Fruit fly (Drosophila melanogaster): ENCODE results near the gene CG6059.

The CG6059 gene

dm6 chr3R:27149884-27150676, 25.6 kb upstream of the CG6059 start (continued):
- TF ChIP-seq CG31365 (tag; optimal IDR thresholded peaks at IDR 0.05) (no peak), HmgD (GFP tag; optimal IDR thresholded peaks at IDR 0.05) (no peak), sd (tag; optimal IDR thresholded peaks at IDR 0.05) (peak; percentile 18), HmgZ (tag; optimal IDR thresholded peaks at IDR 0.05) (no peak), CG8765 (GFP tag; IDR thresholded peaks at IDR 0.05) (no peak), CG9932 (GFP tag; IDR thresholded peaks at IDR 0.05) (no peak), ac (GFP tag; optimal IDR thresholded peaks at IDR 0.05) (no peak), Dll (GFP tag; IDR thresholded peaks at IDR 0.05; ENCODE audit: partially characterized antibody) (no peak), CG11695 (GFP tag; IDR thresholded peaks at IDR 0.05) (no peak), CG6175 (GFP tag; IDR thresholded peaks at IDR 0.05) (no peak), CG6654 (GFP tag; optimal IDR thresholded peaks at IDR 0.05) (no peak), CG12104 (GFP tag; optimal IDR thresholded peaks at IDR 0.05) (no peak), br (optimal IDR thresholded peaks at IDR 0.05) (no peak), bbx (GFP tag; IDR thresholded peaks at IDR 0.05; ENCODE audit: partially characterized antibody) (no peak), pita (GFP tag; optimal IDR thresholded peaks at IDR 0.05) (no peak), Ptx1 (GFP tag; IDR thresholded peaks at IDR 0.05) (no peak), vnd (GFP tag; IDR thresholded peaks at IDR 0.05; ENCODE audit: partially characterized antibody) (no peak), chinmo (GFP tag; IDR thresholded peaks at IDR 0.05; ENCODE audit: partially characterized antibody) (no peak), CG3281 (GFP tag; optimal IDR thresholded peaks at IDR 0.05) (no peak), CG14014 (GFP tag; IDR thresholded peaks at IDR 0.05) (no peak), exex (tag; optimal IDR thresholded peaks at IDR 0.05) (peak; percentile 71), crp (GFP tag; optimal IDR thresholded peaks at IDR 0.05) (peak in 1 of 2 experiments; percentile 6), eve (GFP tag; optimal IDR thresholded peaks at IDR 0.05) (no peak)

dm6 chr3R:27148812-27149769, 24.6 kb upstream of the CG6059 start:
- no peak for TF ChIP-seq gfzf (GFP tag; optimal IDR thresholded peaks at IDR 0.05)
- TF ChIP-seq run (tag; optimal IDR thresholded peaks at IDR 0.05) = peak; percentile 29
- TF ChIP-seq CrebB (tag; optimal IDR thresholded peaks at IDR 0.05) = peak; percentile 18
- TF ChIP-seq grau (tag; optimal IDR thresholded peaks at IDR 0.05) = peak; percentile 92
- TF ChIP-seq Gug (GFP tag; IDR thresholded peaks at IDR 0.05) = no peak
- no peak for TF ChIP-seq dmrt11E (tag; optimal IDR thresholded peaks at IDR 0.05)
- TF ChIP-seq Hey (tag; optimal IDR thresholded peaks at IDR 0.05) = peak; percentile 38
- TF ChIP-seq Xrp1 (GFP tag; IDR thresholded peaks at IDR 0.05) = no peak
- TF ChIP-seq cwo (GFP tag; optimal IDR thresholded peaks at IDR 0.05) = peak; percentile 57
- no peak for TF ChIP-seq CG1529 (GFP tag; optimal IDR thresholded peaks at IDR 0.05)
- peak; percentile 77 for TF ChIP-seq sens (GFP tag)
- TF ChIP-seq H15 (GFP tag; IDR thresholded peaks at IDR 0.05) = no peak
- peak; percentile 90 for TF ChIP-seq abd-A (tag; optimal IDR thresholded peaks at IDR 0.05)
- peak in 1 of 3 experiments; percentile 0 for TF ChIP-seq lola (GFP tag; optimal IDR thresholded peaks at IDR 0.05)
- no peak for TF ChIP-seq cad (GFP tag; optimal IDR thresholded peaks at IDR 0.05)
- TF ChIP-seq CG17568 (GFP tag; optimal IDR thresholded peaks at IDR 0.05) = no peak
- TF ChIP-seq CG16815 (GFP tag; optimal IDR thresholded peaks at IDR 0.05) = no peak
- TF ChIP-seq CG8290 (GFP tag; optimal IDR thresholded peaks at IDR 0.05) = no peak
- TF ChIP-seq CG8290 (tag; optimal IDR thresholded peaks at IDR 0.05) = peak in 1 of 2 experiments; percentile 19
- peak; percentile 91 for TF ChIP-seq CG8281 (tag; optimal IDR thresholded peaks at IDR 0.05)
- TF ChIP-seq CG13424 (tag; optimal IDR thresholded peaks at IDR 0.05) = peak; percentile 11
- TF ChIP-seq crp (GFP tag; optimal IDR thresholded peaks at IDR 0.05) = no peak
- TF ChIP-seq CG2120 (GFP tag; optimal IDR thresholded peaks at IDR 0.05) = peak; percentile 24
- peak; percentile 89 for TF ChIP-seq CG12769 (tag; optimal IDR thresholded peaks at IDR 0.05)
- peak; percentile 92 for TF ChIP-seq ftz-f1 (GFP tag; optimal IDR thresholded peaks at IDR 0.05)
